Fruit fly (Drosophila melanogaster) ovary, adult (tissue): ENCODE results near the gene UK114.

Experiments
- CG17801 ChIP-seq: fragments of 200-800 bp; optimal IDR thresholded peaks from 2 replicates; lab custom pipeline; 2019; ENCODE audit warnings: missing biosample characterization, mild to moderate bottlenecking, missing genetic modification characterization, moderate library complexity; ENCODE audit not compliant: partially characterized antibody

Gene UK114

dm6 chr2L:15275794-15276193 lies 903 bp upstream of the UK114 start:
- TF ChIP-seq CG17801 (GFP tag; lab: Kevin White, UChicago): no peak

dm6 chr2L:15274292-15274691 lies 599 bp downstream of the UK114 start:
- peak; percentile 20 for TF ChIP-seq CG17801 (GFP tag; lab: Kevin White, UChicago)

dm6 chr2L:15273521-15274123 lies 1.3 kb downstream of the UK114 start:
- TF ChIP-seq CG17801 (GFP tag; lab: Kevin White, UChicago): no peak

dm6 chr2L:15271757-15272589 lies 2.9 kb downstream of the UK114 start, which contains the start of gene Cul3:
Gene Cul3 (minus strand): TSS chr2L:15272024.
- TF ChIP-seq CG17801 (GFP tag; lab: Kevin White, UChicago): no peak

dm6 chr2L:15271336-15271735 lies 3.6 kb downstream of the UK114 start:
- TF ChIP-seq CG17801 (GFP tag; lab: Kevin White, UChicago): no peak

- peak; percentile 90 for TF ChIP-seq CG17801 (GFP tag; lab: Kevin White, UChicago)
These were observed 10.4 kb downstream of the UK114 start, which contains the start of gene yuri for dm6 chr2L:15264483-15264987. Gene yuri (minus strand): TSS chr2L:15264692.

- no peak for TF ChIP-seq CG17801 (GFP tag; lab: Kevin White, UChicago)
These were observed 18.6 kb downstream of the UK114 start, which contains the start of the genes PolD3 and Uxt for dm6 chr2L:15256249-15256648. Gene PolD3 (minus strand): TSS chr2L:15256304. Gene Uxt (plus strand): TSS chr2L:15256581.

dm6 chr2L:15254229-15254861 lies 20.5 kb downstream of the UK114 start:
- TF ChIP-seq CG17801 (GFP tag; lab: Kevin White, UChicago): no peak

dm6 chr2L:15249682-15250081 lies 25.2 kb downstream of the UK114 start:
- TF ChIP-seq CG17801 (GFP tag; lab: Kevin White, UChicago): no peak

- no peak for TF ChIP-seq CG17801 (GFP tag; lab: Kevin White, UChicago)
These were observed 25.8 kb downstream of the UK114 start for dm6 chr2L:15249006-15249513.

dm6 chr2L:15248163-15249005 lies 26.5 kb downstream of the UK114 start, which contains the start of gene dao:
Gene dao (plus strand): TSS chr2L:15248879.
- TF ChIP-seq CG17801 (GFP tag; lab: Kevin White, UChicago): no peak

dm6 chr2L:15247614-15248013 lies 27.3 kb downstream of the UK114 start, which contains the start of gene ZnT35C:
Gene ZnT35C (minus strand): TSS chr2L:15247714.
- no peak for TF ChIP-seq CG17801 (GFP tag; lab: Kevin White, UChicago)

- no peak for TF ChIP-seq CG17801 (GFP tag; lab: Kevin White, UChicago)
These were observed 30.2 kb downstream of the UK114 start for dm6 chr2L:15244708-15245107.

- no peak for TF ChIP-seq CG17801 (GFP tag; lab: Kevin White, UChicago)
These were observed 31.5 kb downstream of the UK114 start for dm6 chr2L:15243413-15243812.
